Fruit fly (Drosophila melanogaster) whole organism, embryonic: ENCODE results near the gene ImpE1.

Experiments
- Blimp-1 ChIP-seq: fragments of 200-800 bp; sonication (Bioruptor generic); optimal IDR thresholded peaks from 3 replicates; lab custom pipeline; 2018; ENCODE audit warnings: missing biosample characterization, missing genetic modification characterization, mild to moderate bottlenecking, moderate library complexity, missing genetic modification reagents
- CG10147 ChIP-seq: fragments of 200-800 bp; sonication (Bioruptor generic); optimal IDR thresholded peaks from 2 replicates; lab custom pipeline; 2019; ENCODE audit warnings: missing biosample characterization, mild to moderate bottlenecking, missing genetic modification characterization, moderate library complexity
- CG10979 ChIP-seq: fragments of 200-800 bp; sonication (Bioruptor generic); optimal IDR thresholded peaks from 2 replicates; lab custom pipeline; 2018; ENCODE audit warnings: missing biosample characterization, mild to moderate bottlenecking, missing genetic modification characterization, moderate library complexity
- CG12071 ChIP-seq: fragments of 200-800 bp; sonication (Bioruptor generic); optimal IDR thresholded peaks from 3 replicates; lab custom pipeline; 2018; ENCODE audit warnings: missing biosample characterization, mild to moderate bottlenecking, missing genetic modification characterization
- CG12391 ChIP-seq: fragments of 200-800 bp; sonication (Bioruptor generic); optimal IDR thresholded peaks from 3 replicates; lab custom pipeline; 2018; ENCODE audit warnings: missing biosample characterization, mild to moderate bottlenecking, missing genetic modification characterization, moderate library complexity
- CG13296 ChIP-seq: fragments of 200-800 bp; sonication (Bioruptor generic); optimal IDR thresholded peaks from 3 replicates; lab custom pipeline; 2018; ENCODE audit warnings: missing biosample characterization, mild to moderate bottlenecking, missing genetic modification characterization
- CG14710 ChIP-seq: fragments of 200-800 bp; sonication (Bioruptor generic); optimal IDR thresholded peaks from 3 replicates; lab custom pipeline; 2019; ENCODE audit warnings: missing biosample characterization, mild to moderate bottlenecking, missing genetic modification characterization, moderate library complexity
- CG1529 ChIP-seq: fragments of 200-800 bp; sonication (Bioruptor generic); optimal IDR thresholded peaks from 3 replicates; lab custom pipeline; 2018; ENCODE audit warnings: missing biosample characterization, missing genetic modification characterization
- CG17361 ChIP-seq: fragments of 200-800 bp; sonication (Bioruptor generic); IDR thresholded peaks from 3 replicates; pipeline ENCODE4 v1.3.6; 2022; ENCODE audit warnings: missing biosample characterization, missing genetic modification characterization
- CG17385 ChIP-seq: fragments of 200-800 bp; sonication (Bioruptor generic); optimal IDR thresholded peaks from 3 replicates; lab custom pipeline; 2018; ENCODE audit warnings: missing biosample characterization, mild to moderate bottlenecking, missing genetic modification characterization
- CG18262 ChIP-seq: fragments of 200-800 bp; optimal IDR thresholded peaks from 3 replicates; lab custom pipeline; 2019; ENCODE audit warnings: missing biosample characterization, mild to moderate bottlenecking, missing genetic modification characterization, moderate library complexity
- CG2712 ChIP-seq: fragments of 200-800 bp; optimal IDR thresholded peaks from 3 replicates; lab custom pipeline; 2019; ENCODE audit warnings: missing biosample characterization, mild to moderate bottlenecking, missing genetic modification characterization, moderate library complexity
- CG30403 ChIP-seq: fragments of 200-800 bp; sonication (Bioruptor generic); optimal IDR thresholded peaks from 3 replicates; lab custom pipeline; 2016; ENCODE audit warnings: missing biosample characterization, missing genetic modification characterization
- CG31441 ChIP-seq: fragments of 200-800 bp; sonication (Bioruptor generic); IDR thresholded peaks from 2 replicates; pipeline ENCODE4 v1.3.6; 2022; ENCODE audit warnings: missing biosample characterization, missing genetic modification characterization
- CG4854 ChIP-seq: fragments of 200-800 bp; sonication (Bioruptor generic); optimal IDR thresholded peaks from 2 replicates; lab custom pipeline; 2016; ENCODE audit warnings: missing biosample characterization, missing genetic modification characterization, inconsistent platforms
- CG6272 ChIP-seq: fragments of 200-800 bp; sonication (Bioruptor generic); IDR thresholded peaks from 2 replicates; pipeline ENCODE4 v1.3.6; 2022; ENCODE audit warnings: missing biosample characterization, missing genetic modification characterization
- CG6689 ChIP-seq: fragments of 200-800 bp; sonication (Bioruptor generic); IDR thresholded peaks from 2 replicates; pipeline ENCODE4 v1.3.6; 2022; ENCODE audit warnings: missing biosample characterization, missing genetic modification characterization
- CG6765 ChIP-seq: fragments of 200-800 bp; sonication (Bioruptor generic); optimal IDR thresholded peaks from 3 replicates; lab custom pipeline; 2017; ENCODE audit warnings: missing biosample characterization, mild to moderate bottlenecking, missing genetic modification characterization
- CG7556 ChIP-seq: fragments of 200-800 bp; sonication (Bioruptor generic); optimal IDR thresholded peaks from 2 replicates; lab custom pipeline; 2017; ENCODE audit warnings: missing biosample characterization, mild to moderate bottlenecking, missing genetic modification characterization
- CG8281 ChIP-seq: fragments of 200-800 bp; sonication (Bioruptor generic); optimal IDR thresholded peaks from 2 replicates; lab custom pipeline; 2018; ENCODE audit warnings: missing biosample characterization, mild to moderate bottlenecking, missing genetic modification characterization, moderate library complexity
- CG9437 ChIP-seq: fragments of 200-800 bp; sonication (Bioruptor generic); optimal IDR thresholded peaks from 2 replicates; lab custom pipeline; 2018; ENCODE audit warnings: missing biosample characterization, mild to moderate bottlenecking, missing genetic modification characterization
- CHES-1-like ChIP-seq: fragments of 200-800 bp; sonication (Bioruptor generic); optimal IDR thresholded peaks from 2 replicates; lab custom pipeline; 2016; ENCODE audit warnings: missing biosample characterization, missing genetic modification characterization
- CoRest ChIP-seq: fragments of 200-800 bp; sonication (Bioruptor generic); optimal IDR thresholded peaks from 3 replicates; lab custom pipeline; 2018; ENCODE audit warnings: missing biosample characterization, mild to moderate bottlenecking, missing genetic modification characterization, moderate library complexity
- D ChIP-seq, 2 experiments: fragments of 200-800 bp in 1 of 2; fragments of >200 bp in 1 of 2; sonication (Bioruptor generic) in 1 of 2; optimal IDR thresholded peaks; 2 replicates in 1 of 2; 3 replicates in 1 of 2; lab custom pipeline; 2017; ENCODE audit warnings: mild to moderate bottlenecking in 1 of 2, missing biosample characterization in 1 of 2, missing genetic modification characterization in 1 of 2, missing genetic modification reagents in 1 of 2
- D19A ChIP-seq: fragments of 200-800 bp; optimal IDR thresholded peaks from 3 replicates; lab custom pipeline; 2019; ENCODE audit warnings: missing biosample characterization, mild to moderate bottlenecking, missing genetic modification characterization, moderate library complexity
- D19B ChIP-seq: fragments of 200-800 bp; sonication (Bioruptor generic); optimal IDR thresholded peaks from 2 replicates; lab custom pipeline; 2017; ENCODE audit warnings: missing biosample characterization, mild to moderate bottlenecking, missing genetic modification characterization
- Drgx ChIP-seq: fragments of 200-800 bp; sonication (Bioruptor generic); IDR thresholded peaks from 2 replicates; pipeline ENCODE4 v1.3.6; 2022; ENCODE audit warnings: missing biosample characterization, missing genetic modification characterization
- Eip74EF ChIP-seq, 2 experiments: fragments of 200-800 bp in 1 of 2; fragments of >200 bp in 1 of 2; sonication (Bioruptor generic) in 1 of 2; optimal IDR thresholded peaks; 2 replicates each; lab custom pipeline; 2017 to 2019; ENCODE audit warnings: missing biosample characterization in 2 of 2, missing genetic modification characterization in 2 of 2, mild to moderate bottlenecking in 1 of 2, moderate library complexity in 1 of 2
- Hr51 ChIP-seq, 2 experiments: fragments of 200-800 bp; sonication (Bioruptor generic); optimal IDR thresholded peaks; 2 replicates in 1 of 2; 3 replicates in 1 of 2; lab custom pipeline; 2016 to 2018; ENCODE audit warnings: missing biosample characterization in 2 of 2, missing genetic modification characterization in 2 of 2, mild to moderate bottlenecking in 1 of 2, moderate library complexity in 1 of 2
- Hr78 ChIP-seq, 2 experiments: fragments of 200-800 bp in 1 of 2; fragments of >200 bp in 1 of 2; sonication (Bioruptor generic) in 1 of 2; optimal IDR thresholded peaks; 2 replicates each; lab custom pipeline; 2017 to 2019; ENCODE audit warnings: missing biosample characterization in 2 of 2, missing genetic modification characterization in 2 of 2, mild to moderate bottlenecking in 1 of 2, moderate library complexity in 1 of 2
- Oli ChIP-seq: fragments of 200-800 bp; sonication (Bioruptor generic); optimal IDR thresholded peaks from 2 replicates; lab custom pipeline; 2018; ENCODE audit warnings: missing biosample characterization, mild to moderate bottlenecking, missing genetic modification characterization, moderate library complexity
- PHDP ChIP-seq: fragments of 200-800 bp; sonication (Bioruptor generic); optimal IDR thresholded peaks from 3 replicates; lab custom pipeline; 2018; ENCODE audit warnings: missing biosample characterization, mild to moderate bottlenecking, missing genetic modification characterization, moderate library complexity
- Sox100B ChIP-seq: fragments of 200-800 bp; sonication (Bioruptor generic); optimal IDR thresholded peaks from 3 replicates; lab custom pipeline; 2018; ENCODE audit warnings: missing biosample characterization, mild to moderate bottlenecking, missing genetic modification characterization
- Ssrp ChIP-seq: fragments of 200-800 bp; sonication (Bioruptor generic); optimal IDR thresholded peaks from 2 replicates; lab custom pipeline; 2018; ENCODE audit warnings: missing biosample characterization, mild to moderate bottlenecking, missing genetic modification characterization, moderate library complexity
- ab ChIP-seq: fragments of 200-800 bp; sonication (Bioruptor generic); optimal IDR thresholded peaks from 2 replicates; lab custom pipeline; 2016; ENCODE audit warnings: missing biosample characterization, missing genetic modification characterization
- az2 ChIP-seq: fragments of 200-800 bp; sonication (Bioruptor generic); optimal IDR thresholded peaks from 3 replicates; lab custom pipeline; 2016; ENCODE audit warnings: missing biosample characterization, missing genetic modification characterization
- bsh ChIP-seq, 2 experiments: fragments of 200-800 bp; sonication (Bioruptor generic); optimal IDR thresholded peaks; 2 replicates each; lab custom pipeline; 2017 to 2018; ENCODE audit warnings: mild to moderate bottlenecking in 2 of 2, missing biosample characterization in 2 of 2, missing genetic modification characterization in 2 of 2, moderate library complexity in 1 of 2
- fd96Cb ChIP-seq: fragments of 200-800 bp; sonication (Bioruptor generic); optimal IDR thresholded peaks from 2 replicates; lab custom pipeline; 2018; ENCODE audit warnings: missing biosample characterization, mild to moderate bottlenecking, missing genetic modification characterization, moderate library complexity
- gcm2 ChIP-seq: fragments of 200-800 bp; sonication (Bioruptor generic); optimal IDR thresholded peaks from 2 replicates; lab custom pipeline; 2016; ENCODE audit warnings: missing biosample characterization, missing genetic modification characterization
- gem ChIP-seq: fragments of 200-800 bp; sonication (Bioruptor generic); optimal IDR thresholded peaks from 2 replicates; lab custom pipeline; 2019; ENCODE audit warnings: missing biosample characterization, mild to moderate bottlenecking, missing genetic modification characterization, moderate library complexity
- lab ChIP-seq: fragments of 200-800 bp; sonication (Bioruptor generic); optimal IDR thresholded peaks from 3 replicates; lab custom pipeline; 2017; ENCODE audit warnings: missing biosample characterization, missing genetic modification characterization, mild to moderate bottlenecking, moderate library complexity, missing genetic modification reagents
- lola ChIP-seq, 3 experiments: fragments of >200 bp in 2 of 3; fragments of 200-800 bp in 1 of 3; sonication (Bioruptor generic) in 1 of 3; optimal IDR thresholded peaks; 2 replicates each; lab custom pipeline; 2017 to 2019; ENCODE audit warnings: missing biosample characterization in 3 of 3, missing genetic modification characterization in 3 of 3, mild to moderate bottlenecking in 1 of 3, moderate library complexity in 1 of 3
- nmo ChIP-seq: fragments of 200-800 bp; sonication (Bioruptor generic); optimal IDR thresholded peaks from 2 replicates; lab custom pipeline; 2018; ENCODE audit warnings: missing biosample characterization, mild to moderate bottlenecking, missing genetic modification characterization, moderate library complexity
- phol ChIP-seq: fragments of 200-800 bp; sonication (Bioruptor generic); optimal IDR thresholded peaks from 3 replicates; lab custom pipeline; 2018; ENCODE audit warnings: missing biosample characterization, mild to moderate bottlenecking, missing genetic modification characterization, moderate library complexity
- sens ChIP-seq: fragments of 200-800 bp; sonication (Bioruptor generic); peaks from one replicate; lab custom pipeline; 2016; ENCODE audit warnings: missing biosample characterization, missing genetic modification characterization
- stwl ChIP-seq: fragments of 200-800 bp; sonication (Bioruptor generic); optimal IDR thresholded peaks from 3 replicates; lab custom pipeline; 2018; ENCODE audit warnings: missing biosample characterization, mild to moderate bottlenecking, missing genetic modification characterization, moderate library complexity
- tin ChIP-seq: fragments of 200-800 bp; sonication (Bioruptor generic); optimal IDR thresholded peaks from 3 replicates; lab custom pipeline; 2016; ENCODE audit warnings: missing biosample characterization, missing genetic modification characterization
- tio ChIP-seq: fragments of 200-800 bp; sonication (Bioruptor generic); optimal IDR thresholded peaks from 2 replicates; lab custom pipeline; 2017; ENCODE audit warnings: missing biosample characterization, missing genetic modification characterization, inconsistent platforms

ImpE1 gene

dm6 chr3L:8423156-8423555 is 51.0 kb downstream of the ImpE1 start:
- TF ChIP-seq gcm2 (GFP tag; lab: Kevin White, UChicago) (no peak), CG10147 (no peak), CG6272 (no peak), CG6689 (GFP tag; lab: Robert Waterston, UW) (0 out of 2 replicates have a peak, but pooled peaks have one; percentile 24), az2 (peak; percentile 31), nmo (peak; percentile 47), CG2712 (peak; percentile 20), CG31441 (GFP tag; lab: Robert Waterston, UW) (peak; percentile 42; the same call in 1 of the 2 replicates), phol (tag; lab: Kevin White, UChicago) (peak; percentile 49), sens (GFP tag; lab: Kevin White, UChicago) (peak; percentile 63), CG18262 (tag; lab: Kevin White, UChicago) (peak; percentile 70), CG4854 (no peak), CG30403 (GFP tag; lab: Kevin White, UChicago) (peak; percentile 13), Blimp-1 (GFP tag; lab: Kevin White, UChicago) (peak; percentile 13), tio (GFP tag; lab: Kevin White, UChicago) (peak; percentile 15), CG12071 (no peak), Ssrp (tag; lab: Kevin White, UChicago) (peak; percentile 25), CHES-1-like (GFP tag; lab: Kevin White, UChicago) (no peak), bsh (GFP tag; optimal IDR thresholded peaks at IDR 0.05; lab: Kevin White, UChicago) (peak in 1 of 2 experiments; percentile 12), CG14710 (tag; lab: Kevin White, UChicago) (peak; percentile 33), Sox100B (peak; percentile 62), CG13296 (GFP tag; lab: Kevin White, UChicago) (no peak), D19B (GFP tag; lab: Kevin White, UChicago) (no peak), Hr51 (GFP tag; optimal IDR thresholded peaks at IDR 0.05; lab: Kevin White, UChicago) (no peak), CG7556 (GFP tag; lab: Kevin White, UChicago) (peak; percentile 43), Eip74EF (GFP tag; optimal IDR thresholded peaks at IDR 0.05; lab: Kevin White, UChicago) (peak in 1 of 2 experiments; percentile 32), CG1529 (GFP tag; lab: Kevin White, UChicago) (peak; percentile 11), gem (tag; lab: Kevin White, UChicago) (peak; percentile 50), CG8281 (tag; lab: Kevin White, UChicago) (no peak), fd96Cb (tag; lab: Kevin White, UChicago) (peak; percentile 10), tin (no peak), Hr78 (GFP tag; optimal IDR thresholded peaks at IDR 0.05; lab: Kevin White, UChicago) (peak in 1 of 2 experiments; percentile 17), lab (GFP tag; lab: Kevin White, UChicago) (no peak), PHDP (tag; lab: Kevin White, UChicago) (peak; percentile 1), CG9437 (GFP tag; lab: Kevin White, UChicago) (peak; percentile 51), CoRest (tag; lab: Kevin White, UChicago) (peak; percentile 21), Drgx (GFP tag; lab: Robert Waterston, UW) (0 out of 2 replicates have a peak, but pooled peaks have one; percentile 4), D19A (peak; percentile 23), Oli (tag; lab: Kevin White, UChicago) (peak; percentile 19), stwl (no peak), lola (GFP tag; optimal IDR thresholded peaks at IDR 0.05; lab: Kevin White, UChicago) (peak in 1 of 3 experiments; percentile 38), D (optimal IDR thresholded peaks at IDR 0.05; lab: Kevin White, UChicago) (no peak), D (GFP tag; optimal IDR thresholded peaks at IDR 0.05; lab: Kevin White, UChicago) (peak; percentile 24), CG17361 (GFP tag; lab: Robert Waterston, UW) (peak; percentile 73; the same call in 2 of the 3 replicates), CG17385 (GFP tag; lab: Kevin White, UChicago) (peak; percentile 7), CG6765 (GFP tag; lab: Kevin White, UChicago) (no peak), CG12391 (tag; lab: Kevin White, UChicago) (peak; percentile 35), CG10979 (tag; lab: Kevin White, UChicago) (peak; percentile 40), ab (no peak)
